Worm (Caenorhabditis elegans): Measurements from ENCODE around the gene romo-1.

romo-1 gene

DNA sequence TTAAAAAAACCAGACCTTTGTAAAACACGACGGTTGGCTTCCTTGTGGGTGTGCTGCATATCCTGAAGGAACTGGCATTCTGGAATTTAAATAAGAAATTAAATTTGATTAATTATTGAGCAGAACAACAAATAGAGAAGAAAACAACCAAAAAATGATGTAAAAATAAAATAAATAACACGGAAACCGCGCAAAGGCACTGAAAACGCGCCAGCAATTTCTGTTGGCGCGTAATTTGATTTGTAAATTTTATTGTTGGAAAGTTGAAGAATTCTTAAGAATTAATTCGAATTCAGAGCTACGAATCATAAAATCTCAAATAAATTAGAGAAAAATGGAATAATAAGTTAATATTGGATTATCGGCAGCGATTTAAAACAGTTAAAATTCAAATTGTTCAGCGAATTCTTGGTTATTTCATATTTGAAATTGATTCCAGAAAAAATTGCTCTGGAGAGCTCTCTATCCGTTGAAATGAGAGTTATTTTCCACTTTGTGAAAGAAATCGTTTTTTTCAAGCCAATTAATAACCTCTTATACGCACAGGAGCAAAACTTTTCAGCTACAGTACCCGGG is at the start of gene romo-1:
romo-1 (minus strand) TSS at position 79 of the 576 bp plus-strand sequence.
- no peak for TF ChIP-seq tab-1 (GFP tag; IDR thresholded peaks at IDR 0.05)
- no peak for TF ChIP-seq klf-2 (GFP tag; conservative IDR thresholded peaks at IDR 0.05)
- TF ChIP-seq ref-1 (GFP tag; conservative IDR thresholded peaks at IDR 0.05): no peak
- no peak for TF ChIP-seq cog-1 (tag; optimal IDR thresholded peaks at IDR 0.05)
- TF ChIP-seq med-1 (GFP tag; optimal IDR thresholded peaks at IDR 0.05; ENCODE audit: insufficient read depth): no peak
- no peak for TF ChIP-seq T22C8.4 (GFP tag; IDR thresholded peaks at IDR 0.05)
- no peak for TF ChIP-seq ztf-23 (GFP tag; IDR thresholded peaks at IDR 0.05)
- no peak for TF ChIP-seq ztf-29 (GFP tag; IDR thresholded peaks at IDR 0.05)
- TF ChIP-seq flt-1 (GFP tag; IDR thresholded peaks at IDR 0.05): no peak

DNA sequence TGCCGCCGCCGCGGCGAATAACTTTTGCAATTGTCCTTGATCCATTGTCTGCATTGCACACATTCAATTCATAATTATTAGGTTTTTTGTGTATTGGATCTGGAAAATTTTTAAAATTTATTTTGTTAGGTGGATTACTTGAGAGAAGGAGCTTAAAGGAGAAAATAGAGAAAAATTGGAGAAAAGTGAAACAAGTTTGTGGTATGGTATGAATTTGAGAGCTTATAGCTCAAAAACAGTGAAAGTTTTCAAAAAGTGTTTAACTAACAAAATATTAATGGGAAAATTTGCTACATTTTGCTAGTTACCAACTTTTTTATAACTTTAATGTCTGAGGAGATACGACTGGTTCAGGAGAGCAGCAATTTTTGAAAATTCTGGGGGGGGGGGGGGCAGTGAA is 48.0 kb upstream of the romo-1 start, which contains the start of gene ztf-22:
ztf-22 (minus strand) TSS at position 101 of the 400 bp plus-strand sequence.
- no peak for TF ChIP-seq T22C8.4 (GFP tag; IDR thresholded peaks at IDR 0.05)
- TF ChIP-seq klf-2 (GFP tag; conservative IDR thresholded peaks at IDR 0.05): no peak
- no peak for TF ChIP-seq ztf-23 (GFP tag; IDR thresholded peaks at IDR 0.05)
- TF ChIP-seq med-1 (GFP tag; optimal IDR thresholded peaks at IDR 0.05; ENCODE audit: insufficient read depth): no peak
- TF ChIP-seq cog-1 (tag; optimal IDR thresholded peaks at IDR 0.05): no peak
- TF ChIP-seq tab-1 (GFP tag; IDR thresholded peaks at IDR 0.05): no peak
- no peak for TF ChIP-seq ztf-29 (GFP tag; IDR thresholded peaks at IDR 0.05)
- no peak for TF ChIP-seq ref-1 (GFP tag; conservative IDR thresholded peaks at IDR 0.05)
- no peak for TF ChIP-seq flt-1 (GFP tag; IDR thresholded peaks at IDR 0.05)

DNA sequence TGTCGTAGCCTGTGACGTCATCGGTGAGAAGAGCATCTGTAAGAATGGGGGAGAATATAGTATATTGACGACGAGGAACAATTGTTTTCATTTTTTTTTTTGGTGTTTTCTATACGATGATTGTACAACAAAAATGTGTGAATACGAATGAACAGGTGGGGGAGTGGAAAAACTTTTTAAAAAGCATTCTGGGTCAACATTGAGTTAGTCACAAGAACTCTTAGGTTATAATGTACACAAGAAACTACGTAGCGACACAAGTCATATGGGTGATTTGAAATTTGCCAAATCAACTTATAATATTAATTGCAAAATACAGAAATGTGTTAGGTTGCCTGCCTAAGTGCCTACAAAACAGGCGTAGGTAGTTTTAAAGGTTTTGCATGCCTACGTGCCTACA is 46.4 kb upstream of the romo-1 start:
- TF ChIP-seq flt-1 (GFP tag; IDR thresholded peaks at IDR 0.05) (no peak), cog-1 (tag; optimal IDR thresholded peaks at IDR 0.05) (no peak), T22C8.4 (GFP tag; IDR thresholded peaks at IDR 0.05) (no peak), ztf-29 (GFP tag; IDR thresholded peaks at IDR 0.05) (no peak), klf-2 (GFP tag; conservative IDR thresholded peaks at IDR 0.05) (no peak), med-1 (GFP tag; optimal IDR thresholded peaks at IDR 0.05; ENCODE audit: insufficient read depth) (no peak), tab-1 (GFP tag; IDR thresholded peaks at IDR 0.05) (no peak), ref-1 (GFP tag; conservative IDR thresholded peaks at IDR 0.05) (no peak), ztf-23 (GFP tag; IDR thresholded peaks at IDR 0.05) (no peak)

- no peak for TF ChIP-seq ztf-23 (GFP tag; IDR thresholded peaks at IDR 0.05)
- TF ChIP-seq ref-1 (GFP tag; conservative IDR thresholded peaks at IDR 0.05): no peak
- no peak for TF ChIP-seq tab-1 (GFP tag; IDR thresholded peaks at IDR 0.05)
- no peak for TF ChIP-seq klf-2 (GFP tag; conservative IDR thresholded peaks at IDR 0.05)
- no peak for TF ChIP-seq T22C8.4 (GFP tag; IDR thresholded peaks at IDR 0.05)
- no peak for TF ChIP-seq cog-1 (tag; optimal IDR thresholded peaks at IDR 0.05)
- TF ChIP-seq med-1 (GFP tag; optimal IDR thresholded peaks at IDR 0.05; ENCODE audit: insufficient read depth): no peak
- no peak for TF ChIP-seq ztf-29 (GFP tag; IDR thresholded peaks at IDR 0.05)
- no peak for TF ChIP-seq flt-1 (GFP tag; IDR thresholded peaks at IDR 0.05)
Measured at ce11 chrII:13283486-13283885, 45.8 kb upstream of the romo-1 start.

DNA sequence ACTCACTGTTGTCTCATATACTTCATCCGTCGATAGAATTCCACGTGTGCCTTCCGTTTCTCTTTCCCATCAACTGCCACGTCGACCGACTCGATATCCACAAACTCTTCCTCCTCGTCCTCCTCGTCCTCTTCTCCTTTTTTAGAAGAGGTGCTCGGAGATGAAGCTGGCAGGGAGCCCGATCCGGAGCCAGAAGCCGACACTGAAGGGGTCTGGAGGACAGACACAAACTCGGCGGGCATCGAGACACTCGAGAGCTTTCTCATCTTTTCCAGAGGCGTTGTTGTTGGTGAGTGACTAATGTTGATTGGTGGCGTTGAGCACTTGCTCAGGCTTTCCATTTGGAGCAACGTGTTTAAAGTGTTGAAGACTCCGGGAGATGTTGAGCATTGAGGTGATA is 44.9 kb upstream of the romo-1 start:
- TF ChIP-seq ref-1 (GFP tag; conservative IDR thresholded peaks at IDR 0.05): no peak
- TF ChIP-seq klf-2 (GFP tag; conservative IDR thresholded peaks at IDR 0.05): no peak
- no peak for TF ChIP-seq ztf-29 (GFP tag; IDR thresholded peaks at IDR 0.05)
- no peak for TF ChIP-seq ztf-23 (GFP tag; IDR thresholded peaks at IDR 0.05)
- TF ChIP-seq cog-1 (tag; optimal IDR thresholded peaks at IDR 0.05): no peak
- no peak for TF ChIP-seq tab-1 (GFP tag; IDR thresholded peaks at IDR 0.05)
- no peak for TF ChIP-seq flt-1 (GFP tag; IDR thresholded peaks at IDR 0.05)
- TF ChIP-seq med-1 (GFP tag; optimal IDR thresholded peaks at IDR 0.05; ENCODE audit: insufficient read depth): no peak
- TF ChIP-seq T22C8.4 (GFP tag; IDR thresholded peaks at IDR 0.05): no peak

DNA sequence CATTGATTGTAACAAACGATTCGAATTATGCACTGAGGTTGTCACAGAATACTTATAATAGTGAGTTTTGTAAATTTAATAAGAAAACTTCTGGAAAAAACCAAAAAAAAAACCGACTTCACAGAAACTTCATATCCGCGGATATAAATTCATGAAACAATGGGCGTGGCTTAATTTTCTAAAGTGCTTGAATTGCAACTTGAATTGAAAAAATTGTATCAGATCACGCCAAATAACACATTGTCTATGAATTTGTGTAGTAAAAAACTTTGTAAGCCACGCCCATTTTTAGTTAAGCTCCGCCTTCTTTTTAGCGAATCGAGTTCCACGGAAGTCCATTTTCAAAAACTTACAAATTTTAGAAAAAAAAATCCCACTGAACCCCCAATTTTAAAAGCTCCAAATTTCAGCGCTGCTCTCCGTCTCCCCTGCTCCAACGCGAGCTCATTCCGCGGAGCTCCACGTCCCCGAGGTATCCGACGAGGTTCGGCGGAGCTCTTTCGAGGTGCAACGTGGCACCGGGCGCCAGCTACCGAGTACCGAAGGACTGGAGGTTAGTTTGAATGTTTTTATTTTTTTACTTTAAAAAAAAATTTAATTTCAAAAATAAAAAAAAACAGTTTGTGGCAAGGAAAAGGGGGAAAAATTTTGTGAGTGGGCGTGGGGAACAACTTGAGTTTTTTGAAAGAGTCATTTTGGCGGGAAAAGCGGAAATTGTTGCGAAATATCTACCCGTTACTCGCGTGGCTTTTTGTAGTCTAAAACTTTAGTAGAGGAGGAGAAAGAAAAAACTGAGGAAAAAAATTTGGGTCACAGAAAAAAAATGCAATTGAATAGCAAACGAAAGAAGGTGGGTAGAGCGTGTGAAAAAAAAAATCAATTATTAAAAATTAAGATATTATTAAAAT is 41.8 kb upstream of the romo-1 start:
- no peak for TF ChIP-seq klf-2 (GFP tag; conservative IDR thresholded peaks at IDR 0.05)
- no peak for TF ChIP-seq ztf-29 (GFP tag; IDR thresholded peaks at IDR 0.05)
- TF ChIP-seq T22C8.4 (GFP tag; IDR thresholded peaks at IDR 0.05): no peak
- no peak for TF ChIP-seq med-1 (GFP tag; optimal IDR thresholded peaks at IDR 0.05; ENCODE audit: insufficient read depth)
- no peak for TF ChIP-seq tab-1 (GFP tag; IDR thresholded peaks at IDR 0.05)
- no peak for TF ChIP-seq cog-1 (tag; optimal IDR thresholded peaks at IDR 0.05)
- TF ChIP-seq ztf-23 (GFP tag; IDR thresholded peaks at IDR 0.05): no peak
- no peak for TF ChIP-seq flt-1 (GFP tag; IDR thresholded peaks at IDR 0.05)
- TF ChIP-seq ref-1 (GFP tag; conservative IDR thresholded peaks at IDR 0.05): no peak

- TF ChIP-seq tab-1 (GFP tag; IDR thresholded peaks at IDR 0.05): no peak
- TF ChIP-seq cog-1 (tag; optimal IDR thresholded peaks at IDR 0.05): no peak
- no peak for TF ChIP-seq ref-1 (GFP tag; conservative IDR thresholded peaks at IDR 0.05)
- TF ChIP-seq klf-2 (GFP tag; conservative IDR thresholded peaks at IDR 0.05): no peak
- TF ChIP-seq ztf-23 (GFP tag; IDR thresholded peaks at IDR 0.05): no peak
- no peak for TF ChIP-seq ztf-29 (GFP tag; IDR thresholded peaks at IDR 0.05)
- TF ChIP-seq med-1 (GFP tag; optimal IDR thresholded peaks at IDR 0.05; ENCODE audit: insufficient read depth): no peak
- TF ChIP-seq T22C8.4 (GFP tag; IDR thresholded peaks at IDR 0.05): no peak
- TF ChIP-seq flt-1 (GFP tag; IDR thresholded peaks at IDR 0.05): no peak
Measured at ce11 chrII:13278716-13279115, 41.0 kb upstream of the romo-1 start.

- TF ChIP-seq tab-1 (GFP tag; IDR thresholded peaks at IDR 0.05) (no peak), flt-1 (GFP tag; IDR thresholded peaks at IDR 0.05) (no peak), med-1 (GFP tag; optimal IDR thresholded peaks at IDR 0.05; ENCODE audit: insufficient read depth) (no peak), ref-1 (GFP tag; conservative IDR thresholded peaks at IDR 0.05) (no peak), ztf-23 (GFP tag; IDR thresholded peaks at IDR 0.05) (no peak), ztf-29 (GFP tag; IDR thresholded peaks at IDR 0.05) (no peak), cog-1 (tag; optimal IDR thresholded peaks at IDR 0.05) (no peak), klf-2 (GFP tag; conservative IDR thresholded peaks at IDR 0.05) (no peak), T22C8.4 (GFP tag; IDR thresholded peaks at IDR 0.05) (no peak)
Measured at ce11 chrII:13278214-13278613, 40.5 kb upstream of the romo-1 start.

ce11 chrII:13270776-13271175 is 33.1 kb upstream of the romo-1 start, which contains the start of gene Y48C3A.5:
Gene Y48C3A.5, plus strand, starts transcription at chrII:13271076.
- TF ChIP-seq tab-1 (GFP tag; IDR thresholded peaks at IDR 0.05) (no peak), flt-1 (GFP tag; IDR thresholded peaks at IDR 0.05) (no peak), T22C8.4 (GFP tag; IDR thresholded peaks at IDR 0.05) (no peak), cog-1 (tag; optimal IDR thresholded peaks at IDR 0.05) (no peak), ref-1 (GFP tag; conservative IDR thresholded peaks at IDR 0.05) (no peak)
